Fruit fly (Drosophila melanogaster) whole organism, embryonic: ENCODE measurements around the gene Cdc16.

Source experiments
- Antp ChIP-seq: fragments of 200-800 bp; sonication (Bioruptor generic); optimal IDR thresholded peaks from 3 replicates; lab custom pipeline; 2016; ENCODE audit warnings: missing biosample characterization, missing genetic modification characterization
- Asciz ChIP-seq: fragments of 200-800 bp; sonication (Bioruptor generic); optimal IDR thresholded peaks from 2 replicates; lab custom pipeline; 2017; ENCODE audit warnings: missing biosample characterization, mild to moderate bottlenecking, missing genetic modification characterization, missing genetic modification reagents
- CG11085 ChIP-seq: fragments of 200-800 bp; sonication (Bioruptor generic); IDR thresholded peaks from 2 replicates; pipeline ENCODE4 v1.3.6; 2022; ENCODE audit warnings: missing biosample characterization, missing genetic modification characterization
- CG1233 ChIP-seq: fragments of 200-800 bp; sonication (Bioruptor generic); optimal IDR thresholded peaks from 4 replicates; lab custom pipeline; 2018; ENCODE audit warnings: missing biosample characterization, mild to moderate bottlenecking, missing genetic modification characterization
- CG13775 ChIP-seq: fragments of 200-800 bp; sonication (Bioruptor generic); optimal IDR thresholded peaks from 3 replicates; lab custom pipeline; 2017; ENCODE audit warnings: missing biosample characterization, mild to moderate bottlenecking, missing genetic modification characterization
- CG14965 ChIP-seq: fragments of 200-800 bp; sonication (Bioruptor generic); optimal IDR thresholded peaks from 2 replicates; lab custom pipeline; 2016; ENCODE audit warnings: missing biosample characterization, missing genetic modification characterization, borderline replicate concordance
- CG2199 ChIP-seq: fragments of 200-800 bp; sonication (Bioruptor generic); IDR thresholded peaks from 3 replicates; pipeline ENCODE4 v1.3.6; 2022; ENCODE audit warnings: missing biosample characterization, missing genetic modification characterization
- CG2712 ChIP-seq: fragments of 200-800 bp; optimal IDR thresholded peaks from 3 replicates; lab custom pipeline; 2019; ENCODE audit warnings: missing biosample characterization, mild to moderate bottlenecking, missing genetic modification characterization, moderate library complexity
- CG2875 ChIP-seq: fragments of 200-800 bp; sonication (Bioruptor generic); optimal IDR thresholded peaks from 2 replicates; lab custom pipeline; 2017; ENCODE audit warnings: missing biosample characterization, mild to moderate bottlenecking, missing genetic modification characterization, missing genetic modification reagents
- CG30403 ChIP-seq: fragments of 200-800 bp; sonication (Bioruptor generic); optimal IDR thresholded peaks from 3 replicates; lab custom pipeline; 2016; ENCODE audit warnings: missing biosample characterization, missing genetic modification characterization
- CG3726 ChIP-seq: fragments of 200-800 bp; sonication (Bioruptor generic); IDR thresholded peaks from 3 replicates; pipeline ENCODE4, ENCODE4 v1.3.6; 2022; ENCODE audit warnings: missing biosample characterization, missing genetic modification characterization
- CG3847 ChIP-seq: fragments of 200-800 bp; sonication (Bioruptor generic); IDR thresholded peaks from 2 replicates; pipeline ENCODE4 v1.3.6; 2022; ENCODE audit warnings: missing biosample characterization, missing genetic modification characterization
- CG4404 ChIP-seq: fragments of 200-800 bp; sonication (Bioruptor generic); IDR thresholded peaks from 2 replicates; pipeline ENCODE4 v1.3.6; 2022; ENCODE audit warnings: missing biosample characterization, missing genetic modification characterization
- CG6689 ChIP-seq: fragments of 200-800 bp; sonication (Bioruptor generic); IDR thresholded peaks from 2 replicates; pipeline ENCODE4 v1.3.6; 2022; ENCODE audit warnings: missing biosample characterization, missing genetic modification characterization
- CG6813 ChIP-seq: fragments of 200-800 bp; sonication (Bioruptor generic); optimal IDR thresholded peaks from 2 replicates; lab custom pipeline; 2017; ENCODE audit warnings: missing biosample characterization, missing genetic modification characterization, mild to moderate bottlenecking, moderate library complexity, missing genetic modification reagents
- CG7372 ChIP-seq: fragments of 200-800 bp; sonication (Bioruptor generic); IDR thresholded peaks from 2 replicates; pipeline ENCODE4 v1.3.6; 2022; ENCODE audit warnings: missing biosample characterization, missing genetic modification characterization
- CG8924 ChIP-seq: fragments of 200-800 bp; optimal IDR thresholded peaks from 3 replicates; lab custom pipeline; 2019; ENCODE audit warnings: missing biosample characterization, mild to moderate bottlenecking, missing genetic modification characterization, moderate library complexity
- CkIIα-i1 ChIP-seq: fragments of 200-800 bp; sonication (Bioruptor generic); IDR thresholded peaks from 2 replicates; pipeline ENCODE4 v1.3.6; 2022; ENCODE audit warnings: missing biosample characterization, missing genetic modification characterization
- Fer1 ChIP-seq: fragments of 200-800 bp; sonication (Bioruptor generic); optimal IDR thresholded peaks from 2 replicates; lab custom pipeline; 2017; ENCODE audit warnings: missing biosample characterization, mild to moderate bottlenecking, missing genetic modification characterization
- Fer2 ChIP-seq: fragments of 200-800 bp; sonication (Bioruptor generic); optimal IDR thresholded peaks from 2 replicates; lab custom pipeline; 2018; ENCODE audit warnings: missing biosample characterization, mild to moderate bottlenecking, missing genetic modification characterization, moderate library complexity
- H15 ChIP-seq: fragments of 200-800 bp; sonication (Bioruptor generic); IDR thresholded peaks from 3 replicates; pipeline ENCODE4 v1.3.6; 2022; ENCODE audit warnings: missing biosample characterization, missing genetic modification characterization
- Hr39 ChIP-seq: fragments of >200 bp; optimal IDR thresholded peaks from 2 replicates; lab custom pipeline; 2017
- Scr ChIP-seq: fragments of 200-800 bp; sonication (Bioruptor generic); IDR thresholded peaks from 2 replicates; pipeline ENCODE4 v1.3.6; 2022; ENCODE audit warnings: missing biosample characterization, missing genetic modification characterization; ENCODE audit not compliant: partially characterized antibody
- Sox102F ChIP-seq: fragments of 200-800 bp; sonication (Bioruptor generic); optimal IDR thresholded peaks from 2 replicates; lab custom pipeline; 2018; ENCODE audit warnings: missing biosample characterization, mild to moderate bottlenecking, missing genetic modification characterization, moderate library complexity
- chif ChIP-seq, 2 experiments: fragments of 200-800 bp; sonication (Bioruptor generic); optimal IDR thresholded peaks; 3 replicates each; lab custom pipeline; 2016; ENCODE audit warnings: missing biosample characterization in 2 of 2, missing genetic modification characterization in 2 of 2
- ci ChIP-seq: fragments of 200-800 bp; sonication (Bioruptor generic); IDR thresholded peaks from 3 replicates; pipeline ENCODE4 v1.3.6; 2022; ENCODE audit warnings: missing biosample characterization, missing genetic modification characterization
- crol ChIP-seq: fragments of 200-800 bp; sonication (Bioruptor generic); IDR thresholded peaks from 2 replicates; pipeline ENCODE4 v1.3.6; 2022; ENCODE audit warnings: missing biosample characterization, missing genetic modification characterization
- ftz-f1 ChIP-seq: fragments of 200-800 bp; sonication (Bioruptor generic); optimal IDR thresholded peaks from 2 replicates; lab custom pipeline; 2016; ENCODE audit warnings: missing biosample characterization, missing genetic modification characterization
- gsb ChIP-seq: fragments of 200-800 bp; sonication (Bioruptor generic); IDR thresholded peaks from 2 replicates; pipeline ENCODE4 v1.3.6; 2022; ENCODE audit warnings: missing biosample characterization, missing genetic modification characterization
- jing ChIP-seq: fragments of 200-800 bp; sonication (Bioruptor generic); optimal IDR thresholded peaks from 2 replicates; lab custom pipeline; 2018; ENCODE audit warnings: missing biosample characterization, mild to moderate bottlenecking, missing genetic modification characterization
- lab ChIP-seq: fragments of 200-800 bp; sonication (Bioruptor generic); optimal IDR thresholded peaks from 3 replicates; lab custom pipeline; 2017; ENCODE audit warnings: missing biosample characterization, missing genetic modification characterization, mild to moderate bottlenecking, moderate library complexity, missing genetic modification reagents
- lov ChIP-seq, 2 experiments: fragments of 200-800 bp in 1 of 2; fragments of >200 bp in 1 of 2; sonication (Bioruptor generic) in 1 of 2; IDR thresholded peaks in 1 of 2; optimal IDR thresholded peaks in 1 of 2; 2 replicates in 1 of 2; 3 replicates in 1 of 2; pipeline versions ENCODE4 v1.3.6 to Lab custom; 2017 to 2022; ENCODE audit warnings: missing biosample characterization in 1 of 2, missing genetic modification characterization in 1 of 2
- nerfin-2 ChIP-seq: fragments of 200-800 bp; sonication (Bioruptor generic); IDR thresholded peaks from 2 replicates; pipeline ENCODE4 v1.3.6; 2022; ENCODE audit warnings: missing biosample characterization, missing genetic modification characterization; ENCODE audit not compliant: partially characterized antibody
- nom ChIP-seq: fragments of 200-800 bp; sonication (Bioruptor generic); optimal IDR thresholded peaks from 2 replicates; lab custom pipeline; 2017; ENCODE audit warnings: missing biosample characterization, missing genetic modification characterization, mild to moderate bottlenecking, moderate library complexity, missing genetic modification reagents
- odd ChIP-seq: fragments of 200-800 bp; sonication (Bioruptor generic); optimal IDR thresholded peaks from 2 replicates; lab custom pipeline; 2017; ENCODE audit warnings: missing biosample characterization, mild to moderate bottlenecking, missing genetic modification characterization
- peb ChIP-seq: fragments of 200-800 bp; sonication (Bioruptor generic); IDR thresholded peaks from 2 replicates; pipeline ENCODE4 v1.3.6; 2022; ENCODE audit warnings: missing biosample characterization, missing genetic modification characterization
- ranshi ChIP-seq: fragments of 200-800 bp; sonication (Bioruptor generic); IDR thresholded peaks from 2 replicates; pipeline ENCODE4 v1.3.6; 2022; ENCODE audit warnings: missing biosample characterization, missing genetic modification characterization
- run ChIP-seq: fragments of 200-800 bp; sonication (Bioruptor generic); optimal IDR thresholded peaks from 3 replicates; lab custom pipeline; 2018; ENCODE audit warnings: missing biosample characterization, mild to moderate bottlenecking, missing genetic modification characterization
- sens ChIP-seq: fragments of 200-800 bp; sonication (Bioruptor generic); peaks from one replicate; lab custom pipeline; 2016; ENCODE audit warnings: missing biosample characterization, missing genetic modification characterization
- shn ChIP-seq: fragments of 200-800 bp; sonication (Bioruptor generic); optimal IDR thresholded peaks from 3 replicates; lab custom pipeline; 2016; ENCODE audit warnings: missing biosample characterization, missing genetic modification characterization
- sisA ChIP-seq: fragments of 200-800 bp; sonication (Bioruptor generic); IDR thresholded peaks from 2 replicates; pipeline ENCODE4 v1.3.6; 2022; ENCODE audit warnings: missing biosample characterization, missing genetic modification characterization
- sna ChIP-seq: fragments of 200-800 bp; sonication (Bioruptor generic); IDR thresholded peaks from 2 replicates; pipeline ENCODE4 v1.3.6; 2022; ENCODE audit warnings: missing biosample characterization, missing genetic modification characterization; ENCODE audit not compliant: partially characterized antibody
- sqz ChIP-seq: fragments of 200-800 bp; sonication (Bioruptor generic); optimal IDR thresholded peaks from 3 replicates; lab custom pipeline; 2018; ENCODE audit warnings: missing biosample characterization, mild to moderate bottlenecking, missing genetic modification characterization
- tio ChIP-seq: fragments of 200-800 bp; sonication (Bioruptor generic); optimal IDR thresholded peaks from 2 replicates; lab custom pipeline; 2017; ENCODE audit warnings: missing biosample characterization, missing genetic modification characterization, inconsistent platforms
- trh ChIP-seq: fragments of 200-800 bp; sonication (Bioruptor generic); optimal IDR thresholded peaks from 2 replicates; lab custom pipeline; 2016; ENCODE audit warnings: missing biosample characterization, missing genetic modification characterization
- wdn ChIP-seq: fragments of 200-800 bp; sonication (Bioruptor generic); IDR thresholded peaks from 2 replicates; pipeline ENCODE4 v1.3.6; 2022; ENCODE audit warnings: missing biosample characterization, missing genetic modification characterization
- zen2 ChIP-seq: fragments of 200-800 bp; sonication (Bioruptor generic); IDR thresholded peaks from 3 replicates; pipeline ENCODE4 v1.3.6; 2022; ENCODE audit warnings: missing biosample characterization, missing genetic modification characterization; ENCODE audit not compliant: partially characterized antibody
- zfh1 ChIP-seq: fragments of 200-800 bp; sonication (Bioruptor generic); IDR thresholded peaks from 3 replicates; pipeline ENCODE4 v1.3.6; 2022; ENCODE audit warnings: missing biosample characterization, missing genetic modification characterization

Gene Cdc16

DNA sequence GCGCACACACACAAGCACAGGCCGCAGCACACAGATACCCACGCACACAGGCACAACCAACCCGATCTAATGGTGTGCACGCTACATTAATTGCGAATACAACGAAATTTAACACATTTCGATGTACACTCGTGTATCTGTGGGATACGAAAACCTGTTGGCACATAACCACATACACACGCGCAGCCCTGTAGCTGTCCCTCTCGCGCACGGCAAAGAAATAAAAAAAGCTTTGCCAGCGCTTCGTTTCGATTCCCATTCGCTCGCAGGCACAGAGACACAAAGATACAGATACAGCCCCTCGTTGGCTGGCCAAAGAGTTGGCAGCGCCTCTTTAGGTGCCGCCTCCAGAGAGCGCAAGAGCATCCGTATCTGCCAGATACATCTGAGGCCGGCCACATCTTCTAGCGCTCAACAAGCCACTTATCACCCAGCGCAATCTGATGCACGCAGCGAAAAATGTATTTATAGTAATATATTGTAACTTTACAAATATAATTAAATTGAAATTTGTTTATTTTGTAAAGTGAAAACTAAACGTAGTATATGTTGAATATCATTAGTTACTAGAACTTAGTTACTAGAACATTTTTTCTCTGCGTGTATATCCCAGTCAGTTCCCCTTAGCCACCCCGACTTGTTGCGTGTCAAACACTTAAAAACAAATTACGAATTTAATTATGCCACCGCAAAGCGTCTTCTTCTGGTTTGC, 12.2 kb downstream of the Cdc16 start (continued):
- TF ChIP-seq lov (optimal IDR thresholded peaks at IDR 0.05; lab: Kevin White, UChicago) (no peak), lov (GFP tag; IDR thresholded peaks at IDR 0.05; lab: Robert Waterston, UW) (peak; percentile 33; the same call in 1 of the 3 replicates), CG3847 (GFP tag; lab: Robert Waterston, UW) (peak; percentile 38), Asciz (GFP tag; lab: Kevin White, UChicago) (peak; percentile 3), ci (GFP tag; lab: Robert Waterston, UW) (peak; percentile 81), ranshi (peak; percentile 74), CG8924 (tag; lab: Kevin White, UChicago) (peak; percentile 31), CG3726 (GFP tag; lab: Robert Waterston, UW) (peak; percentile 45; the same call in 1 of the 3 replicates), nom (peak; percentile 66), sqz (peak; percentile 48), sens (GFP tag; lab: Kevin White, UChicago) (peak; percentile 86), CG2712 (tag; lab: Kevin White, UChicago) (peak; percentile 85), lab (peak; percentile 45), gsb (no peak), peb (0 out of 2 replicates have a peak, but pooled peaks have one; percentile 17), sisA (GFP tag; lab: Robert Waterston, UW) (peak; percentile 68), CG30403 (GFP tag; lab: Kevin White, UChicago) (peak; percentile 58), Sox102F (GFP tag; lab: Kevin White, UChicago) (peak; percentile 61), shn (GFP tag; lab: Kevin White, UChicago) (no peak), CG6689 (GFP tag; lab: Robert Waterston, UW) (peak; percentile 73), odd (GFP tag; lab: Kevin White, UChicago) (no peak), ftz-f1 (GFP tag; lab: Kevin White, UChicago) (peak; percentile 15), CkIIα-i1 (GFP tag; lab: Robert Waterston, UW) (no peak), trh (GFP tag; lab: Kevin White, UChicago) (no peak), CG6813 (GFP tag; lab: Kevin White, UChicago) (peak; percentile 29), Scr (GFP tag; lab: Robert Waterston, UW) (no peak), CG1233 (GFP tag; lab: Kevin White, UChicago) (no peak), chif (GFP tag; optimal IDR thresholded peaks at IDR 0.05; lab: Kevin White, UChicago) (peak in 1 of 2 experiments; percentile 8), sna (GFP tag; lab: Robert Waterston, UW) (0 out of 2 replicates have a peak, but pooled peaks have one; percentile 35), CG2875 (peak; percentile 45), zfh1 (GFP tag; lab: Robert Waterston, UW) (peak; percentile 75), zen2 (GFP tag; lab: Robert Waterston, UW) (no peak; the same call in 2 of the 3 replicates), H15 (peak; percentile 56; the same call in 2 of the 3 replicates), Fer2 (no peak), tio (GFP tag; lab: Kevin White, UChicago) (peak; percentile 40), run (tag; lab: Kevin White, UChicago) (no peak), wdn (GFP tag; lab: Robert Waterston, UW) (no peak), jing (GFP tag; lab: Kevin White, UChicago) (peak; percentile 60), nerfin-2 (no peak), CG14965 (GFP tag; lab: Kevin White, UChicago) (no peak), CG11085 (GFP tag; lab: Robert Waterston, UW) (peak; percentile 43; the same call in 1 of the 2 replicates), crol (GFP tag; lab: Robert Waterston, UW) (no peak), CG7372 (no peak), CG13775 (GFP tag; lab: Kevin White, UChicago) (peak; percentile 56), Hr39 (lab: Kevin White, UChicago) (no peak), Antp (GFP tag; lab: Kevin White, UChicago) (no peak), Fer1 (GFP tag; lab: Kevin White, UChicago) (no peak), CG2199 (GFP tag; lab: Robert Waterston, UW) (no peak), CG4404 (GFP tag; lab: Robert Waterston, UW) (peak; percentile 54)
